Worm (Caenorhabditis elegans) whole organism, L1 larva: ENCODE measurements around the gene F54F2.14.

Source experiments
- C04F5.9 ChIP-seq: sonication (generic microtip); optimal IDR thresholded peaks from 2 replicates; lab custom pipeline; 2016; ENCODE audit warnings: missing genetic modification characterization, missing compliant biosample characterization
- C16A3.4 ChIP-seq: fragments of 150-350 bp; optimal IDR thresholded peaks from 2 replicates; lab custom pipeline; 2014; ENCODE audit warnings: missing biosample characterization, missing genetic modification characterization
- C34B4.2 ChIP-seq: sonication (generic microtip); optimal IDR thresholded peaks from 2 replicates; lab custom pipeline; 2017; ENCODE audit warnings: mild to moderate bottlenecking, missing genetic modification characterization, missing compliant biosample characterization
- alr-1 ChIP-seq: fragments of 200-800 bp; sonication (Bioruptor generic); optimal IDR thresholded peaks from 2 replicates; lab custom pipeline; 2018; ENCODE audit warnings: borderline replicate concordance, mild to moderate bottlenecking, missing genetic modification characterization, missing compliant biosample characterization
- aly-2 ChIP-seq: fragments of 150-350 bp; optimal IDR thresholded peaks from 2 replicates; lab custom pipeline; 2014; ENCODE audit warnings: missing biosample characterization, missing genetic modification characterization
- ama-1 ChIP-seq: fragments of 150-350 bp; optimal IDR thresholded peaks from 2 replicates; lab custom pipeline; 2014
- ceh-88 ChIP-seq: fragments of 200-800 bp; sonication (Bioruptor generic); IDR thresholded peaks from 2 replicates; pipeline ENCODE4 v1.3.6; 2022; ENCODE audit warnings: missing genetic modification characterization, missing compliant biosample characterization
- dpl-1 ChIP-seq, 3 experiments: fragments of 150-350 bp in 2 of 3; sonication (generic microtip) in 1 of 3; optimal IDR thresholded peaks; 2 replicates each; lab custom pipeline; 2014 to 2017; ENCODE audit warnings: missing biosample characterization in 3 of 3, missing genetic modification characterization in 3 of 3, missing genetic modification reagents in 3 of 3
- efl-1 ChIP-seq, 4 experiments: fragments of 150-350 bp; optimal IDR thresholded peaks in 3 of 4; peaks in 1 of 4; 1 replicate in 1 of 4; 2 replicates in 3 of 4; lab custom pipeline; 2014; ENCODE audit warnings: missing biosample characterization in 2 of 4, missing genetic modification characterization in 2 of 4, missing genetic modification reagents in 2 of 4
- efl-3 ChIP-seq: fragments of 200-800 bp; sonication (Bioruptor generic); optimal IDR thresholded peaks from 2 replicates; lab custom pipeline; 2018; ENCODE audit warnings: mild to moderate bottlenecking, missing genetic modification characterization, missing compliant biosample characterization
- egl-13 ChIP-seq: sonication (generic microtip); optimal IDR thresholded peaks from 2 replicates; lab custom pipeline; 2016; ENCODE audit warnings: missing genotype, missing genetic modification reagents, missing genetic modification characterization, missing compliant biosample characterization
- elt-2 ChIP-seq: sonication (generic microtip); optimal IDR thresholded peaks from 2 replicates; lab custom pipeline; 2016; ENCODE audit warnings: missing genetic modification characterization, mild to moderate bottlenecking, inconsistent platforms, missing compliant biosample characterization, missing genetic modification reagents
- elt-3 ChIP-seq, 6 experiments: fragments of 150-350 bp in 1 of 6; sonication (generic microtip); optimal IDR thresholded peaks; 2 replicates each; lab custom pipeline; 2017 to 2018; ENCODE audit warnings: missing biosample characterization in 6 of 6, missing genetic modification characterization in 6 of 6, inconsistent platforms in 1 of 6
- fkh-10 ChIP-seq: sonication (generic microtip); optimal IDR thresholded peaks from 2 replicates; lab custom pipeline; 2017; ENCODE audit warnings: missing biosample characterization, missing genetic modification reagents, missing genetic modification characterization
- fkh-4 ChIP-seq: sonication (generic microtip); optimal IDR thresholded peaks from 2 replicates; lab custom pipeline; 2016; ENCODE audit warnings: missing compliant biosample characterization, missing genetic modification characterization, borderline replicate concordance
- fkh-8 ChIP-seq: sonication (generic microtip); optimal IDR thresholded peaks from 2 replicates; lab custom pipeline; 2016; ENCODE audit warnings: mild to moderate bottlenecking, missing genetic modification characterization, missing compliant biosample characterization
- fos-1 ChIP-seq: fragments of 150-350 bp; optimal IDR thresholded peaks from 2 replicates; lab custom pipeline; 2014; ENCODE audit warnings: missing biosample characterization, missing genetic modification characterization
- hlh-17 ChIP-seq: fragments of 200-800 bp; sonication (Bioruptor generic); optimal IDR thresholded peaks from 2 replicates; lab custom pipeline; 2018; ENCODE audit warnings: missing genetic modification characterization, mild to moderate bottlenecking, missing compliant biosample characterization, moderate library complexity, borderline replicate concordance
- hpl-2 ChIP-seq: fragments of 150-350 bp; optimal IDR thresholded peaks from 2 replicates; lab custom pipeline; 2014; ENCODE audit warnings: missing biosample characterization, missing genetic modification reagents, missing genetic modification characterization
- isw-1 ChIP-seq: fragments of 200-800 bp; sonication (Bioruptor generic); IDR thresholded peaks from 2 replicates; pipeline ENCODE4 v1.3.6; 2022; ENCODE audit warnings: missing genetic modification characterization, missing compliant biosample characterization
- jun-1 ChIP-seq: fragments of 150-350 bp; optimal IDR thresholded peaks from 2 replicates; lab custom pipeline; 2014; ENCODE audit warnings: missing biosample characterization, missing genetic modification reagents, missing genetic modification characterization
- lin-35 ChIP-seq, 2 experiments: fragments of 150-350 bp; optimal IDR thresholded peaks; 2 replicates each; lab custom pipeline; 2014; ENCODE audit warnings: missing biosample characterization in 2 of 2, missing genetic modification characterization in 2 of 2, missing genetic modification reagents in 2 of 2
- lin-39 ChIP-seq: fragments of 150-350 bp; optimal IDR thresholded peaks from 2 replicates; lab custom pipeline; 2014; ENCODE audit warnings: missing biosample characterization, missing genetic modification reagents, missing genetic modification characterization
- lsy-2 ChIP-seq, 2 experiments: fragments of 150-350 bp; optimal IDR thresholded peaks; 2 replicates each; lab custom pipeline; 2014; ENCODE audit warnings: missing biosample characterization in 2 of 2, missing genetic modification characterization in 2 of 2
- mab-9 ChIP-seq: fragments of 200-800 bp; sonication (Bioruptor generic); IDR thresholded peaks from 2 replicates; pipeline ENCODE4 v1.3.6; 2022; ENCODE audit warnings: missing genetic modification reagents, missing genetic modification characterization, missing compliant biosample characterization
- mdl-1 ChIP-seq, 2 experiments: fragments of 150-350 bp; optimal IDR thresholded peaks; 2 replicates each; lab custom pipeline; 2014 to 2017; ENCODE audit warnings: missing biosample characterization in 2 of 2, missing genetic modification characterization in 2 of 2, inconsistent platforms in 1 of 2
- mep-1 ChIP-seq: fragments of 150-350 bp; optimal IDR thresholded peaks from 2 replicates; lab custom pipeline; 2014; ENCODE audit warnings: missing biosample characterization, missing genetic modification characterization
- nhr-19 ChIP-seq: fragments of 200-800 bp; sonication (Bioruptor generic); conservative IDR thresholded peaks from 2 replicates; pipeline ENCODE4 v1.3.6; 2022; ENCODE audit warnings: missing genetic modification characterization, missing compliant biosample characterization
- nhr-20 ChIP-seq: sonication (generic microtip); optimal IDR thresholded peaks from 2 replicates; lab custom pipeline; 2016; ENCODE audit warnings: mild to moderate bottlenecking, missing genetic modification characterization, missing compliant biosample characterization
- nhr-237 ChIP-seq: fragments of 150-350 bp; optimal IDR thresholded peaks from 2 replicates; lab custom pipeline; 2014; ENCODE audit warnings: missing biosample characterization, missing genetic modification characterization
- nhr-28 ChIP-seq: fragments of 150-350 bp; optimal IDR thresholded peaks from 2 replicates; lab custom pipeline; 2014; ENCODE audit warnings: missing biosample characterization, missing genetic modification characterization
- nhr-47 ChIP-seq: sonication (generic microtip); optimal IDR thresholded peaks from 2 replicates; lab custom pipeline; 2016; ENCODE audit warnings: mild to moderate bottlenecking, missing genetic modification characterization, moderate library complexity, missing compliant biosample characterization
- nhr-77 ChIP-seq: fragments of 150-350 bp; optimal IDR thresholded peaks from 2 replicates; lab custom pipeline; 2014; ENCODE audit warnings: missing biosample characterization, missing genetic modification characterization
- nhr-84 ChIP-seq: sonication (generic microtip); optimal IDR thresholded peaks from 2 replicates; lab custom pipeline; 2017; ENCODE audit warnings: missing biosample characterization, missing genetic modification characterization
- nhr-85 ChIP-seq: sonication (generic microtip); peaks from one replicate; lab custom pipeline; 2016; ENCODE audit warnings: missing genetic modification characterization, inconsistent platforms, missing compliant biosample characterization
- nhr-90 ChIP-seq: sonication (generic microtip); optimal IDR thresholded peaks from 2 replicates; lab custom pipeline; 2016; ENCODE audit warnings: mild to moderate bottlenecking, missing genetic modification characterization, missing compliant biosample characterization; ENCODE audit not compliant: poor library complexity
- pag-3 ChIP-seq: sonication (generic microtip); optimal IDR thresholded peaks from 2 replicates; lab custom pipeline; 2017; ENCODE audit warnings: missing genetic modification characterization, mild to moderate bottlenecking, missing compliant biosample characterization, antibody characterized with exemption, borderline replicate concordance; ENCODE audit not compliant: insufficient read depth
- pax-3 ChIP-seq: fragments of 200-800 bp; sonication (Bioruptor generic); optimal IDR thresholded peaks from 2 replicates; lab custom pipeline; 2018; ENCODE audit warnings: mild to moderate bottlenecking, missing genetic modification characterization, moderate library complexity, missing compliant biosample characterization
- pqm-1 ChIP-seq: sonication (generic microtip); optimal IDR thresholded peaks from 3 replicates; lab custom pipeline; 2017; ENCODE audit warnings: missing biosample characterization, missing genetic modification characterization
- rnt-1 ChIP-seq: sonication (generic microtip); optimal IDR thresholded peaks from 2 replicates; lab custom pipeline; 2016; ENCODE audit warnings: mild to moderate bottlenecking, missing genetic modification characterization, moderate library complexity, missing compliant biosample characterization
- skn-1 ChIP-seq: fragments of 150-350 bp; optimal IDR thresholded peaks from 2 replicates; lab custom pipeline; 2014; ENCODE audit warnings: missing biosample characterization, missing genetic modification characterization
- snu-23 ChIP-seq: sonication (generic microtip); optimal IDR thresholded peaks from 2 replicates; lab custom pipeline; 2016; ENCODE audit warnings: missing genetic modification characterization, missing compliant biosample characterization
- sox-4 ChIP-seq: sonication (generic microtip); optimal IDR thresholded peaks from 2 replicates; lab custom pipeline; 2016; ENCODE audit warnings: missing genetic modification characterization, missing compliant biosample characterization
- sptf-1 ChIP-seq: fragments of 150-350 bp; optimal IDR thresholded peaks from 2 replicates; lab custom pipeline; 2014; ENCODE audit warnings: missing biosample characterization, missing genetic modification characterization
- tbx-2 ChIP-seq: sonication (generic microtip); optimal IDR thresholded peaks from 2 replicates; lab custom pipeline; 2016; ENCODE audit warnings: missing genetic modification characterization, missing compliant biosample characterization
- tlp-1 ChIP-seq: fragments of 150-350 bp; optimal IDR thresholded peaks from 2 replicates; lab custom pipeline; 2014; ENCODE audit warnings: missing biosample characterization, missing genetic modification characterization
- unc-130 ChIP-seq: fragments of 150-350 bp; optimal IDR thresholded peaks from 2 replicates; lab custom pipeline; 2017; ENCODE audit warnings: missing biosample characterization, missing genetic modification characterization, inconsistent platforms
- unc-30 ChIP-seq: sonication (generic microtip); optimal IDR thresholded peaks from 2 replicates; lab custom pipeline; 2017; ENCODE audit warnings: missing biosample characterization, missing genetic modification characterization
- vab-15 ChIP-seq: sonication (generic microtip); optimal IDR thresholded peaks from 2 replicates; lab custom pipeline; 2017; ENCODE audit warnings: missing genotype, mild to moderate bottlenecking, missing genetic modification characterization, missing compliant biosample characterization
- xbp-1 ChIP-seq: sonication (generic microtip); optimal IDR thresholded peaks from 2 replicates; lab custom pipeline; 2016; ENCODE audit warnings: missing genetic modification characterization, missing compliant biosample characterization
- zag-1 ChIP-seq: fragments of 150-350 bp; optimal IDR thresholded peaks from 2 replicates; lab custom pipeline; 2014; ENCODE audit warnings: missing biosample characterization, missing genetic modification characterization
- zip-4 ChIP-seq: fragments of 200-800 bp; sonication (Bioruptor generic); optimal IDR thresholded peaks from 2 replicates; lab custom pipeline; 2018; ENCODE audit warnings: mild to moderate bottlenecking, missing genetic modification characterization, moderate library complexity, missing compliant biosample characterization
- ztf-11 ChIP-seq, 2 experiments: sonication (generic microtip); optimal IDR thresholded peaks; 2 replicates each; lab custom pipeline; 2016 to 2017; ENCODE audit warnings: missing genetic modification characterization in 2 of 2, missing biosample characterization in 1 of 2, missing compliant biosample characterization in 1 of 2

Gene F54F2.14

ce11 chrIII:8785426-8785825 is 5.9 kb upstream of the F54F2.14 start (continued):
- peak; percentile 44 for TF ChIP-seq skn-1 (tag; lab: Kevin White, UChicago)
- no peak for TF ChIP-seq nhr-90 (tag; lab: Kevin White, UChicago)
- no peak for TF ChIP-seq pag-3 (tag; lab: Kevin White, UChicago)
- TF ChIP-seq pqm-1 (tag; lab: Kevin White, UChicago): no peak
- peak; percentile 57 for TF ChIP-seq snu-23 (GFP tag; lab: Kevin White, UChicago)
- TF ChIP-seq nhr-20 (tag; lab: Kevin White, UChicago): peak; percentile 69
- TF ChIP-seq nhr-28 (tag; lab: Kevin White, UChicago): no peak
- peak; percentile 73 for TF ChIP-seq rnt-1
- no peak for TF ChIP-seq nhr-85
- no peak for TF ChIP-seq ama-1 (lab: Kevin White, UChicago)
- no peak for TF ChIP-seq fos-1
- peak; percentile 32 for TF ChIP-seq nhr-77
- peak; percentile 39 for TF ChIP-seq egl-13 (tag; lab: Kevin White, UChicago)
- TF ChIP-seq C16A3.4: peak; percentile 29
- TF ChIP-seq unc-30: no peak
- TF ChIP-seq fkh-4 (tag; lab: Kevin White, UChicago): no peak
- peak; percentile 36 for TF ChIP-seq elt-2 (tag; lab: Kevin White, UChicago)
- TF ChIP-seq hpl-2: no peak
- peak; percentile 66 for TF ChIP-seq nhr-47 (tag; lab: Kevin White, UChicago)
- peak; percentile 67 for TF ChIP-seq pax-3 (tag; lab: Kevin White, UChicago)
- TF ChIP-seq sox-4 (tag; lab: Kevin White, UChicago): peak; percentile 33
- peak; percentile 48 to 62 for TF ChIP-seq lin-35 (GFP tag; optimal IDR thresholded peaks at IDR 0.05; lab: Kevin White, UChicago)
- peak; percentile 58; the same call in 1 of the 2 replicates for TF ChIP-seq nhr-19 (GFP tag; lab: Robert Waterston, UW)
- peak; percentile 23 to 39 (median 32) for TF ChIP-seq dpl-1 (GFP tag; optimal IDR thresholded peaks at IDR 0.05; lab: Kevin White, UChicago)
- TF ChIP-seq lsy-2 (tag; optimal IDR thresholded peaks at IDR 0.05; lab: Kevin White, UChicago): peak; percentile 42 to 81
- no peak for TF ChIP-seq tlp-1 (tag; lab: Kevin White, UChicago)
- no peak for TF ChIP-seq ztf-11 (tag; optimal IDR thresholded peaks at IDR 0.05; lab: Kevin White, UChicago)
- TF ChIP-seq C04F5.9 (tag; lab: Kevin White, UChicago): no peak
- TF ChIP-seq efl-3 (GFP tag; lab: Kevin White, UChicago): no peak
- no peak for TF ChIP-seq mab-9 (GFP tag; lab: Robert Waterston, UW)
- peak; percentile 63 for TF ChIP-seq jun-1 (tag; lab: Kevin White, UChicago)
- TF ChIP-seq lin-39 (tag; lab: Kevin White, UChicago): no peak
- peak; percentile 59 for TF ChIP-seq mep-1 (tag; lab: Kevin White, UChicago)
- TF ChIP-seq unc-130 (tag; lab: Kevin White, UChicago): peak; percentile 45
- TF ChIP-seq elt-3 (tag; optimal IDR thresholded peaks at IDR 0.05; lab: Kevin White, UChicago): no peak
- peak; percentile 7 for TF ChIP-seq fkh-10 (GFP tag; lab: Kevin White, UChicago)
- 0 out of 2 replicates have a peak, but pooled peaks have one; percentile 24 for TF ChIP-seq ceh-88 (GFP tag; lab: Robert Waterston, UW)
- TF ChIP-seq efl-1 (optimal IDR thresholded peaks at IDR 0.05; lab: Kevin White, UChicago): peak; percentile 49 to 58
- peak; percentile 43 to 95 for TF ChIP-seq efl-1 (GFP tag; optimal IDR thresholded peaks at IDR 0.05 in 1 of 2; lab: Kevin White, UChicago)
- TF ChIP-seq fkh-8: peak; percentile 81
- TF ChIP-seq nhr-84 (tag; lab: Kevin White, UChicago): no peak
- no peak for TF ChIP-seq isw-1 (GFP tag; lab: Robert Waterston, UW)
- no peak for TF ChIP-seq aly-2 (tag; lab: Kevin White, UChicago)
- TF ChIP-seq C34B4.2 (tag; lab: Kevin White, UChicago): no peak
- TF ChIP-seq tbx-2 (tag; lab: Kevin White, UChicago): peak; percentile 70
- no peak for TF ChIP-seq hlh-17 (GFP tag; lab: Kevin White, UChicago)
- TF ChIP-seq nhr-237 (tag; lab: Kevin White, UChicago): no peak
- TF ChIP-seq sptf-1 (tag; lab: Kevin White, UChicago): no peak
- peak; percentile 27 for TF ChIP-seq xbp-1 (tag; lab: Kevin White, UChicago)
- TF ChIP-seq zag-1 (tag; lab: Kevin White, UChicago): no peak
- peak in 1 of 2 experiments; percentile 96 for TF ChIP-seq mdl-1 (tag; optimal IDR thresholded peaks at IDR 0.05; lab: Kevin White, UChicago)
- no peak for TF ChIP-seq vab-15
- TF ChIP-seq alr-1: no peak
- TF ChIP-seq zip-4 (GFP tag; lab: Kevin White, UChicago): no peak
